Worm (Caenorhabditis elegans) whole organism, early embryonic: ENCODE measurements around the gene chil-8.

ENCODE experiments used
- B0310.2 ChIP-seq: sonication (generic microtip); optimal IDR thresholded peaks from 2 replicates; lab custom pipeline; 2016; ENCODE audit warnings: mild to moderate bottlenecking, missing genetic modification characterization, missing compliant biosample characterization
- F13C5.2 ChIP-seq: sonication (generic microtip); optimal IDR thresholded peaks from 2 replicates; lab custom pipeline; 2017; ENCODE audit warnings: mild to moderate bottlenecking, missing genetic modification characterization, inconsistent platforms, missing compliant biosample characterization
- aly-1 ChIP-seq: sonication (generic microtip); optimal IDR thresholded peaks from 2 replicates; lab custom pipeline; 2016; ENCODE audit warnings: missing genetic modification characterization, missing compliant biosample characterization
- ama-1 ChIP-seq: fragments of 150-350 bp; optimal IDR thresholded peaks from 2 replicates; lab custom pipeline; 2014
- ceh-13 ChIP-seq: fragments of 200-800 bp; sonication (Bioruptor generic); optimal IDR thresholded peaks from 2 replicates; lab custom pipeline; 2018; ENCODE audit warnings: mild to moderate bottlenecking, missing genetic modification characterization, missing compliant biosample characterization
- ceh-36 ChIP-seq: sonication (generic microtip); optimal IDR thresholded peaks from 2 replicates; lab custom pipeline; 2016; ENCODE audit warnings: missing genetic modification characterization, inconsistent platforms, missing compliant biosample characterization
- ets-7 ChIP-seq: sonication (generic microtip); optimal IDR thresholded peaks from 2 replicates; lab custom pipeline; 2016; ENCODE audit warnings: missing genotype, missing genetic modification characterization, missing compliant biosample characterization
- flt-1 ChIP-seq: fragments of 200-800 bp; sonication (Bioruptor generic); IDR thresholded peaks from 2 replicates; pipeline ENCODE4 v1.3.6; 2022; ENCODE audit warnings: missing genetic modification characterization, missing compliant biosample characterization
- hmbx-1 ChIP-seq: sonication (generic microtip); optimal IDR thresholded peaks from 2 replicates; lab custom pipeline; 2016; ENCODE audit warnings: mild to moderate bottlenecking, missing genetic modification characterization, missing compliant biosample characterization
- hmg-4 ChIP-seq: fragments of 200-800 bp; sonication (Bioruptor generic); optimal IDR thresholded peaks from 2 replicates; lab custom pipeline; 2018; ENCODE audit warnings: mild to moderate bottlenecking, missing genetic modification characterization, missing compliant biosample characterization
- hnd-1 ChIP-seq: sonication (generic microtip); optimal IDR thresholded peaks from 2 replicates; lab custom pipeline; 2016; ENCODE audit warnings: missing genetic modification characterization, missing compliant biosample characterization
- pes-1 ChIP-seq: fragments of 200-800 bp; sonication (Bioruptor generic); IDR thresholded peaks from 2 replicates; pipeline ENCODE4 v1.3.6; 2022; ENCODE audit warnings: missing genetic modification reagents, missing genetic modification characterization, missing compliant biosample characterization
- scrt-1 ChIP-seq: fragments of 200-800 bp; sonication (Bioruptor generic); IDR thresholded peaks from 2 replicates; pipeline ENCODE4 v1.3.6; 2022; ENCODE audit warnings: missing genetic modification characterization, missing compliant biosample characterization
- sea-1 ChIP-seq: fragments of 200-800 bp; sonication (Bioruptor generic); conservative IDR thresholded peaks from 2 replicates; pipeline ENCODE4 v1.3.6; 2022; ENCODE audit warnings: missing genetic modification characterization, missing compliant biosample characterization
- tbx-11 ChIP-seq: fragments of 200-800 bp; sonication (Bioruptor generic); IDR thresholded peaks from 2 replicates; pipeline ENCODE4 v1.3.6; 2022; ENCODE audit warnings: missing genetic modification characterization, missing compliant biosample characterization
- tbx-37 ChIP-seq: fragments of 200-800 bp; sonication (Bioruptor generic); conservative IDR thresholded peaks from 2 replicates; pipeline ENCODE4 v1.3.6; 2022; ENCODE audit warnings: missing genetic modification reagents, missing genetic modification characterization, missing compliant biosample characterization
- tra-4 ChIP-seq: sonication (generic microtip); optimal IDR thresholded peaks from 2 replicates; lab custom pipeline; 2017; ENCODE audit warnings: missing genetic modification characterization, missing compliant biosample characterization

Gene chil-8

DNA sequence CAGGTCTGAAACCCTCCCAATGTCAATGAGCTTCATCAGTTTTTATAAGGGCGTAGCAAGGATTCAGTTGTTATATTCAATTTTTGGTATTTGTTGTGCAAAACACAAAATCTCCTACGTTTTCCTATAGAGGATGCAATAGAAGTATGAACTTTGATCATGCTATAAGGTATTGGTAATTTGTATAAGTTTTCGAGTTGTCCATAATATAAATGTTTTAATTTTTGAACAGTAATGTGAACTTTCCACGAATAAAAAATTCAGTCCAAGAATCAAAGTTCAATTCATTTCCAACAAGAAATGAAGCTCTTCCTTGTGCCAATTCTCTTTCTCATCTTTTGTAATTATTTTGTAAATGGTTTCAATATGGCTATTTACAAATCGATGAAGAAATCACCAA is 41.8 kb downstream of the chil-8 start, which contains the start of gene ZK938.12:
TSS of gene ZK938.12 (plus strand) at position 301 of the 400 bp plus-strand sequence.
- TF ChIP-seq pes-1 (GFP tag; lab: Robert Waterston, UW) = no peak
- TF ChIP-seq sea-1 (GFP tag; lab: Robert Waterston, UW) = no peak
- TF ChIP-seq scrt-1 (GFP tag; lab: Robert Waterston, UW) = no peak

DNA sequence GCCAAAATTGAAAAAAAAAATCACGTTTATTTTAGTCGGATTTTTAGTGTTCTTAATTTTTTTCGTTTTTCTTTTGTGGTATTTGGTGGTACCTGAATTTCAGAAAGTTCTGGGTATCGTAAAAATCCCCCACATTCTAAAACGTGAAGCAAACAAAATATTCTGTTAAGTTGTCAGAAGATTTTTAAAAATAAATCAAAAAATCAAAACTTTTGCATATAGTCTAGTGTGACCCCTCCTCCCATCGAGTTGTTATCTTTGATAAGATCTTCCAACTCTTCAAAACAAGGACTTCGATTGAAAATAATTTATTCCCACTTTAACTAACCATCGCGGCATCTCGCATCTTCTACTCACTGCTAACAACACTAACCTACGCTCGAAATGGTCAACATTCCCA is 43.8 kb downstream of the chil-8 start, which contains the start of gene ZK938.1:
TSS of gene ZK938.1 (plus strand) at position 301 of the 400 bp plus-strand sequence.
- TF ChIP-seq hmbx-1 (tag; lab: Kevin White, UChicago) = no peak
- TF ChIP-seq flt-1 (GFP tag; lab: Robert Waterston, UW) = no peak
- TF ChIP-seq ceh-36 (tag; lab: Kevin White, UChicago) = no peak
- no peak for TF ChIP-seq pes-1 (GFP tag; lab: Robert Waterston, UW)
- no peak for TF ChIP-seq ceh-13 (GFP tag; lab: Kevin White, UChicago)
- no peak for TF ChIP-seq F13C5.2
- no peak for TF ChIP-seq hnd-1
- TF ChIP-seq ama-1 (lab: Kevin White, UChicago) = no peak
- TF ChIP-seq scrt-1 (GFP tag; lab: Robert Waterston, UW) = no peak
- TF ChIP-seq tbx-11 (GFP tag; lab: Robert Waterston, UW) = no peak
- no peak for TF ChIP-seq hmg-4 (GFP tag; lab: Kevin White, UChicago)
- TF ChIP-seq B0310.2 (tag; lab: Kevin White, UChicago) = no peak
- no peak for TF ChIP-seq tra-4 (tag; lab: Kevin White, UChicago)
- no peak for TF ChIP-seq sea-1 (GFP tag; lab: Robert Waterston, UW)
- TF ChIP-seq aly-1 (tag; lab: Kevin White, UChicago) = no peak
- TF ChIP-seq tbx-37 (GFP tag; lab: Robert Waterston, UW) = no peak
- no peak for TF ChIP-seq ets-7

DNA sequence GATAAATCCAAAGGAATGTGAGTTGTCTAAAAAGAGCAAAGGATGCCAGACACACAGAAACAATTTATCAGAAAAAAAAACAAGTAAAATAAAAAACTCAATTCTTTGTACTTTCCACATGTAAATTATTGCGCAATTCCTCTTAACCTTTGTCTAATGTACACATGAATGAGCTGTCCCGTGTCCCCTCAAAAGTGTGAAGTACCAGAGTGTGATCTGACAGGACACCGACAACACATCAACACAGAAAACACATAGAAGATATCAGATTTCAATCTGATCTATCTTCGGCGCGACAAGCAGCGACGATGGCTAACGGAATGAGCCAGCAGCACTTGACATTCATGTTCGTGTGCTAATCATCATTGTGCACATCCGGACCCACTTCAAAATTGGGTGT is 44.4 kb downstream of the chil-8 start:
- TF ChIP-seq pes-1 (GFP tag; lab: Robert Waterston, UW) = no peak
- TF ChIP-seq flt-1 (GFP tag; lab: Robert Waterston, UW) = no peak
- TF ChIP-seq hnd-1 = no peak
- TF ChIP-seq sea-1 (GFP tag; lab: Robert Waterston, UW) = no peak
- TF ChIP-seq tbx-11 (GFP tag; lab: Robert Waterston, UW) = no peak
- no peak for TF ChIP-seq hmbx-1 (tag; lab: Kevin White, UChicago)
- TF ChIP-seq scrt-1 (GFP tag; lab: Robert Waterston, UW) = no peak
- no peak for TF ChIP-seq tra-4 (tag; lab: Kevin White, UChicago)
- TF ChIP-seq ceh-13 (GFP tag; lab: Kevin White, UChicago) = no peak
- TF ChIP-seq ets-7 = no peak
- TF ChIP-seq B0310.2 (tag; lab: Kevin White, UChicago) = no peak
- no peak for TF ChIP-seq ama-1 (lab: Kevin White, UChicago)
- TF ChIP-seq hmg-4 (GFP tag; lab: Kevin White, UChicago) = no peak
- TF ChIP-seq aly-1 (tag; lab: Kevin White, UChicago) = no peak

DNA sequence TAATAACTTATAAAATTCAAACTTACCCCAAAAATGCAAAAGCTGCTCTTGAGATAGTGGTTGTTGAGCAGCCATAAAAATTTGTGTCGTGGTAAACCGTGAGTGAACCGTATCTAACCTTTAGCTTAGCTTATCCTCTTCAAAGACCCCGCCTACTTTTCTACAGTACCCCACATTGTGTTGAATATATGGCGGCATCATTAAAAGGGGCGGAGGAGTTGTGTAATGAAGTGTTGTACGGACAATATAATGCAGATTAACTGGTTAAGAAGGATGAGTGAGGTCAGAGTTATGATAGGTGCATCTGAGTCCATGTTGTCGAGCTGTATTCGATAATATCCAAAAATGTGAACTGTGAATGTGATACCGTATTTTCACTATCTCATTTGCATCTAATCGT is 45.0 kb downstream of the chil-8 start, which contains the start of gene eyg-1:
TSS of gene eyg-1 (minus strand) at position 101 of the 400 bp plus-strand sequence.
- no peak for TF ChIP-seq sea-1 (GFP tag; lab: Robert Waterston, UW)
- TF ChIP-seq pes-1 (GFP tag; lab: Robert Waterston, UW) = no peak
- no peak for TF ChIP-seq tbx-37 (GFP tag; lab: Robert Waterston, UW)
- no peak for TF ChIP-seq hnd-1
- no peak for TF ChIP-seq B0310.2 (tag; lab: Kevin White, UChicago)
- TF ChIP-seq aly-1 (tag; lab: Kevin White, UChicago) = no peak
- TF ChIP-seq flt-1 (GFP tag; lab: Robert Waterston, UW) = no peak
- TF ChIP-seq ceh-36 (tag; lab: Kevin White, UChicago) = no peak
- no peak for TF ChIP-seq ets-7
- no peak for TF ChIP-seq ceh-13 (GFP tag; lab: Kevin White, UChicago)

DNA sequence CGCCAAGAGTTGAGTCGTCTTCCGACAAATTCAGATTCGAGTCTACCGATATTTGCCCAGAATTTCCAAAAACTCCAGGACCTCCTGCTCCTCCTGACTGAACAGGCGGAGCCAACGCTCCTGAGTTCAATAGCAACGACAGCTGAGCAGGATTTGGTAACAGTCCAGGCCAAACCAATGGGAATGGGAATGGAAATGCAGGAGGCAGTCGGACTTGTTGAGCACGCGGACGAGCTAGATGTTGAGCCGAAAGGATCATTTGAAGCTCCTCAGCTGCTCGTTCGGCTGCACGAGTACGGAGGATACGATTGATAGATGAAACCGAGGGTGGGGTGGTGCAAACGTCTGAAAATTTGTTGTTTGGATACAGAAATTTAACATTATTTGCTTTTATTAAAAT is 45.9 kb downstream of the chil-8 start:
- TF ChIP-seq hmg-4 (GFP tag; lab: Kevin White, UChicago) = no peak
- TF ChIP-seq ets-7 = no peak
- TF ChIP-seq ceh-36 (tag; lab: Kevin White, UChicago) = no peak
- TF ChIP-seq scrt-1 (GFP tag; lab: Robert Waterston, UW) = no peak
